Fruit fly (Drosophila melanogaster) whole organism: ENCODE results near the gene CG33500.

Experiments
- CG8478 ChIP-seq: fragments of >200 bp; optimal IDR thresholded peaks from 2 replicates; lab custom pipeline; 2018; ENCODE audit warnings: inconsistent platforms
- Dll ChIP-seq: fragments of >200 bp; optimal IDR thresholded peaks from 2 replicates; lab custom pipeline; 2017
- EcR ChIP-seq, 2 experiments: fragments of >200 bp; optimal IDR thresholded peaks; 2 replicates each; lab custom pipeline; 2017; ENCODE audit warnings: missing biosample characterization in 2 of 2, missing genetic modification characterization in 2 of 2, missing genetic modification reagents in 2 of 2

DNA sequence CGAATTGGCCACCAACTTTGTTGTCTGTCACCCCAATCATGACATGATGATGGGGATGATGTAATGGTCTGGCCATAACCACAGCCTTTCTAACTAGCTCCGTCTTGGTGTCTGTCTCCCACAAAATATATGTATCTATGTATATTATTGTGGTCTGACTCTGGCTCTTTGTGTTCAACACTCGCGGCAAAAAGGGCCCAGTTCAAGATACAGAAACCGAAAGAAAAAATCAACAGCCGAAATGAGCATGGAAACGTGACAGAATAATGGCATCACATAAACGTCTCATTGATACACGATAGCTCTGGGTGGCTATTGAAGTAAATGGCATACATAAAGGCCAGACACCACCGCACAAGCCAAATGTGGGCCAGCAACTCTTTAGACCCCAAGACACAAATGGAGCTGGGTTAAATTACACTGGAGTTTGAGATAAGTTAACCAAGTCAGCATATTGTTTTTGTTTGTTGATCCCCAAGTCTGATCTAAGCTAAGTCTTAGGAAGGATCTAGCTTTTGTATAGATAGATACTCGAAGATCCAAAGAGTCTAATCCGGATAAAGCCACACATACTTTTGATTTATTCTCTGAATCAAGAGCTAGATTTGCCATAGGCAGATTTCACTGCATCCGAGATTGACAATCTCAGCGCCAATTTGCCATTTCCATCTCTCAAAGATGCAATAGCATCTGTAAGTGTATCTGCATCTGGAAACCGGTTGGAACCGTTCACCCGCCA lies 23.7 kb downstream of the CG33500 start:
- TF ChIP-seq EcR (GFP tag; optimal IDR thresholded peaks at IDR 0.05; lab: Kevin White, UChicago): no peak
- TF ChIP-seq Dll: no peak
- no peak for TF ChIP-seq CG8478 (lab: Kevin White, UChicago)
